Worm (Caenorhabditis elegans): ENCODE data around the gene srh-308.

srh-308 gene

ce11 chrV:14028256-14028743 lies 10.9 kb upstream of the srh-308 start (continued):
- TF ChIP-seq mxl-3 (GFP tag; optimal IDR thresholded peaks at IDR 0.05) (peak; percentile 51), F44E2.7 (GFP tag; IDR thresholded peaks at IDR 0.05) (0 out of 2 replicates have a peak, but pooled peaks have one; percentile 33), unc-130 (GFP tag; optimal IDR thresholded peaks at IDR 0.05) (peak; percentile 38), tag-97 (GFP tag; IDR thresholded peaks at IDR 0.05) (no peak), ama-1 (optimal IDR thresholded peaks at IDR 0.05) (peak; percentile 91), T26A8.4 (GFP tag; IDR thresholded peaks at IDR 0.05) (peak; percentile 94), hlh-30 (tag; optimal IDR thresholded peaks at IDR 0.05; ENCODE audit: insufficient read depth) (peak; percentile 37), nhr-76 (tag; optimal IDR thresholded peaks at IDR 0.05) (no peak), unc-62 (GFP tag; optimal IDR thresholded peaks at IDR 0.05 in 1 of 2) (no peak), unc-62 (tag; optimal IDR thresholded peaks at IDR 0.05) (no peak), duxl-1 (tag; optimal IDR thresholded peaks at IDR 0.05; ENCODE audit: poor library complexity) (peak; percentile 89), ceh-62 (tag; optimal IDR thresholded peaks at IDR 0.05) (no peak), dmd-6 (GFP tag; IDR thresholded peaks at IDR 0.05) (peak; percentile 56), snpc-4 (tag; optimal IDR thresholded peaks at IDR 0.05) (peak; percentile 80), dve-1 (tag; optimal IDR thresholded peaks at IDR 0.05; ENCODE audit: insufficient read depth) (peak; percentile 52), lin-39 (tag; optimal IDR thresholded peaks at IDR 0.05) (no peak), aha-1 (tag) (peak; percentile 87), arid-1 (GFP tag; conservative IDR thresholded peaks at IDR 0.05) (peak; percentile 58; the same call in 1 of the 2 replicates), set-16 (GFP tag; IDR thresholded peaks at IDR 0.05) (peak; percentile 75), pqm-1 (tag; optimal IDR thresholded peaks at IDR 0.05) (no peak), mes-2 (tag; optimal IDR thresholded peaks at IDR 0.05; ENCODE audit: poor library complexity, severe bottlenecking) (peak; percentile 59), mep-1 (tag; optimal IDR thresholded peaks at IDR 0.05) (no peak), F10B5.3 (tag; optimal IDR thresholded peaks at IDR 0.05) (peak; percentile 67), nhr-6 (tag; optimal IDR thresholded peaks at IDR 0.05) (no peak), vab-7 (GFP tag; IDR thresholded peaks at IDR 0.05) (peak; percentile 35), nhr-102 (tag; optimal IDR thresholded peaks at IDR 0.05) (peak; percentile 88), tra-1 (GFP tag; IDR thresholded peaks at IDR 0.05) (0 out of 2 replicates have a peak, but pooled peaks have one; percentile 33), Y105C5A.15 (GFP tag; IDR thresholded peaks at IDR 0.05) (no peak), snpc-1.2 (GFP tag; IDR thresholded peaks at IDR 0.05) (peak; percentile 77), nhr-42 (GFP tag; IDR thresholded peaks at IDR 0.05) (peak; percentile 71), hlh-11 (tag; optimal IDR thresholded peaks at IDR 0.05) (peak; percentile 69), F49E8.2 (tag; optimal IDR thresholded peaks at IDR 0.05; ENCODE audit: borderline replicate concordance) (peak; percentile 66), zip-2 (tag; optimal IDR thresholded peaks at IDR 0.05) (peak; percentile 43), php-3 (GFP tag; IDR thresholded peaks at IDR 0.05) (peak; percentile 39; the same call in 1 of the 2 replicates)

ce11 chrV:14027384-14027783 lies 10.0 kb upstream of the srh-308 start, which contains the start of gene T08G5.3:
Gene T08G5.3, minus strand, starts transcription at chrV:14027484.
- no peak for TF ChIP-seq zfp-3 (GFP tag; conservative IDR thresholded peaks at IDR 0.05)
- TF ChIP-seq unc-39 (tag; optimal IDR thresholded peaks at IDR 0.05): no peak
- TF ChIP-seq set-16 (GFP tag; IDR thresholded peaks at IDR 0.05): no peak
- TF ChIP-seq arid-1 (GFP tag; conservative IDR thresholded peaks at IDR 0.05): no peak
- no peak for TF ChIP-seq nhr-11 (tag; optimal IDR thresholded peaks at IDR 0.05)
- no peak for TF ChIP-seq daf-16 (GFP tag; optimal IDR thresholded peaks at IDR 0.05)
- no peak for TF ChIP-seq daf-16 (tag; optimal IDR thresholded peaks at IDR 0.05)
- no peak for TF ChIP-seq ceh-20 (GFP tag; IDR thresholded peaks at IDR 0.05)
- TF ChIP-seq gei-8 (GFP tag; optimal IDR thresholded peaks at IDR 0.05): no peak
- TF ChIP-seq zip-2 (tag; optimal IDR thresholded peaks at IDR 0.05): no peak
- no peak for TF ChIP-seq F44E2.7 (GFP tag; IDR thresholded peaks at IDR 0.05)
- no peak for TF ChIP-seq ztf-11 (tag; optimal IDR thresholded peaks at IDR 0.05)
- TF ChIP-seq Y5F2A.4 (GFP tag; optimal IDR thresholded peaks at IDR 0.05): no peak
- TF ChIP-seq ceh-62 (tag; optimal IDR thresholded peaks at IDR 0.05): no peak
- no peak for TF ChIP-seq aha-1 (tag)
- TF ChIP-seq mdt-29 (GFP tag; IDR thresholded peaks at IDR 0.05): no peak

Measured in whole organism, L4 larva.